Worm (Caenorhabditis elegans) whole organism, L3 larva: ENCODE results near the gene hst-3.1.

Experiments used
- ZK546.5 ChIP-seq: sonication (generic microtip); optimal IDR thresholded peaks from 2 replicates; lab custom pipeline; 2017; ENCODE audit warnings: missing biosample characterization, missing genetic modification characterization
- aly-2 ChIP-seq: fragments of 150-350 bp; optimal IDR thresholded peaks from 2 replicates; lab custom pipeline; 2014; ENCODE audit warnings: missing biosample characterization, missing genetic modification characterization
- ama-1 ChIP-seq: fragments of 150-350 bp; optimal IDR thresholded peaks from 2 replicates; lab custom pipeline; 2018
- ceh-16 ChIP-seq: sonication (generic microtip); optimal IDR thresholded peaks from 2 replicates; lab custom pipeline; 2017; ENCODE audit warnings: missing biosample characterization, missing genetic modification characterization
- ceh-28 ChIP-seq: fragments of 150-350 bp; optimal IDR thresholded peaks from 2 replicates; lab custom pipeline; 2014; ENCODE audit warnings: missing biosample characterization, missing genetic modification reagents, missing genetic modification characterization
- ceh-9 ChIP-seq: sonication (generic microtip); optimal IDR thresholded peaks from 2 replicates; lab custom pipeline; 2018; ENCODE audit warnings: missing biosample characterization, missing genetic modification characterization
- daf-12 ChIP-seq: fragments of 150-350 bp; optimal IDR thresholded peaks from 2 replicates; lab custom pipeline; 2014; ENCODE audit warnings: missing biosample characterization, missing genetic modification reagents, missing genetic modification characterization
- egl-27 ChIP-seq: sonication (generic microtip); optimal IDR thresholded peaks from 4 replicates; lab custom pipeline; 2017; ENCODE audit warnings: missing biosample characterization, missing genetic modification reagents, missing genetic modification characterization
- egl-5 ChIP-seq: fragments of 150-350 bp; optimal IDR thresholded peaks from 2 replicates; lab custom pipeline; 2017; ENCODE audit warnings: missing biosample characterization, missing genetic modification reagents, missing genetic modification characterization, inconsistent platforms
- elt-1 ChIP-seq: fragments of 150-350 bp; optimal IDR thresholded peaks from 2 replicates; lab custom pipeline; 2014; ENCODE audit warnings: missing biosample characterization, missing genetic modification characterization
- elt-2 ChIP-seq: sonication (generic microtip); optimal IDR thresholded peaks from 2 replicates; lab custom pipeline; 2016; ENCODE audit warnings: missing genetic modification reagents, mild to moderate bottlenecking, missing genetic modification characterization, missing compliant biosample characterization
- elt-3 ChIP-seq, 3 experiments: fragments of 150-350 bp in 1 of 3; sonication (generic microtip) in 2 of 3; optimal IDR thresholded peaks; 2 replicates in 2 of 3; 4 replicates in 1 of 3; lab custom pipeline; 2014 to 2017; ENCODE audit warnings: missing biosample characterization in 3 of 3, missing genetic modification characterization in 3 of 3
- fkh-10 ChIP-seq: sonication (generic microtip); optimal IDR thresholded peaks from 2 replicates; lab custom pipeline; 2017; ENCODE audit warnings: missing biosample characterization, missing genetic modification reagents, missing genetic modification characterization
- fkh-2 ChIP-seq: fragments of 150-350 bp; optimal IDR thresholded peaks from 2 replicates; lab custom pipeline; 2014; ENCODE audit warnings: missing biosample characterization, missing genetic modification reagents, missing genetic modification characterization
- fos-1 ChIP-seq: fragments of 150-350 bp; optimal IDR thresholded peaks from 2 replicates; lab custom pipeline; 2014; ENCODE audit warnings: missing biosample characterization, missing genetic modification characterization
- hmg-11 ChIP-seq: sonication (generic microtip); optimal IDR thresholded peaks from 2 replicates; lab custom pipeline; 2016; ENCODE audit warnings: missing genetic modification characterization, missing compliant biosample characterization
- lin-15B ChIP-seq: fragments of 150-350 bp; optimal IDR thresholded peaks from 2 replicates; lab custom pipeline; 2014; ENCODE audit warnings: missing biosample characterization, missing genetic modification characterization
- lin-39 ChIP-seq: fragments of 150-350 bp; optimal IDR thresholded peaks from 2 replicates; lab custom pipeline; 2018; ENCODE audit warnings: missing biosample characterization, missing genetic modification reagents, missing genetic modification characterization
- mdl-1 ChIP-seq: fragments of 150-350 bp; optimal IDR thresholded peaks from 2 replicates; lab custom pipeline; 2014; ENCODE audit warnings: missing biosample characterization, missing genetic modification characterization
- nfya-1 ChIP-seq: sonication (generic microtip); optimal IDR thresholded peaks from 2 replicates; lab custom pipeline; 2017; ENCODE audit warnings: missing genetic modification characterization, mild to moderate bottlenecking, missing compliant biosample characterization, antibody characterized with exemption, moderate library complexity; ENCODE audit not compliant: insufficient read depth
- nhr-12 ChIP-seq: fragments of 150-350 bp; optimal IDR thresholded peaks from 2 replicates; lab custom pipeline; 2014; ENCODE audit warnings: missing biosample characterization, missing genetic modification characterization
- nhr-23 ChIP-seq: fragments of 150-350 bp; optimal IDR thresholded peaks from 2 replicates; lab custom pipeline; 2014; ENCODE audit warnings: missing biosample characterization, missing genetic modification reagents, missing genetic modification characterization
- nhr-237 ChIP-seq: fragments of 150-350 bp; optimal IDR thresholded peaks from 2 replicates; lab custom pipeline; 2014; ENCODE audit warnings: missing biosample characterization, missing genetic modification characterization
- nhr-25 ChIP-seq: sonication (generic microtip); optimal IDR thresholded peaks from 2 replicates; lab custom pipeline; 2017; ENCODE audit warnings: missing biosample characterization, missing genetic modification characterization
- nhr-28 ChIP-seq: fragments of 150-350 bp; optimal IDR thresholded peaks from 2 replicates; lab custom pipeline; 2014; ENCODE audit warnings: missing biosample characterization, missing genetic modification characterization
- nhr-43 ChIP-seq: sonication (generic microtip); optimal IDR thresholded peaks from 2 replicates; lab custom pipeline; 2016; ENCODE audit warnings: mild to moderate bottlenecking, missing genetic modification characterization, missing compliant biosample characterization; ENCODE audit not compliant: poor library complexity, severe bottlenecking
- nhr-67 ChIP-seq: fragments of 150-350 bp; optimal IDR thresholded peaks from 2 replicates; lab custom pipeline; 2014; ENCODE audit warnings: missing biosample characterization, missing genetic modification characterization
- nhr-76 ChIP-seq: fragments of 150-350 bp; sonication (generic microtip); optimal IDR thresholded peaks from 5 replicates; lab custom pipeline; 2014; ENCODE audit warnings: missing biosample characterization, missing genetic modification characterization
- pha-4 ChIP-seq: fragments of 150-350 bp; optimal IDR thresholded peaks from 2 replicates; lab custom pipeline; 2014; ENCODE audit warnings: missing biosample characterization, missing genetic modification reagents, missing genetic modification characterization
- sea-2 ChIP-seq: fragments of 150-350 bp; sonication (generic microtip); optimal IDR thresholded peaks from 4 replicates; lab custom pipeline; 2014; ENCODE audit warnings: missing biosample characterization, missing genetic modification reagents, missing genetic modification characterization
- skn-1 ChIP-seq: fragments of 150-350 bp; optimal IDR thresholded peaks from 2 replicates; lab custom pipeline; 2014; ENCODE audit warnings: missing biosample characterization, missing genetic modification characterization
- tbx-2 ChIP-seq: sonication (generic microtip); optimal IDR thresholded peaks from 2 replicates; lab custom pipeline; 2016; ENCODE audit warnings: mild to moderate bottlenecking, missing genetic modification characterization, missing compliant biosample characterization
- unc-39 ChIP-seq: sonication (generic microtip); optimal IDR thresholded peaks from 4 replicates; lab custom pipeline; 2017; ENCODE audit warnings: missing biosample characterization, missing genetic modification characterization
- unc-62 ChIP-seq: fragments of 150-350 bp; sonication (generic microtip); optimal IDR thresholded peaks from 4 replicates; lab custom pipeline; 2014; ENCODE audit warnings: missing biosample characterization, missing genetic modification reagents, missing genetic modification characterization
- zag-1 ChIP-seq: fragments of 150-350 bp; optimal IDR thresholded peaks from 2 replicates; lab custom pipeline; 2014; ENCODE audit warnings: missing biosample characterization, missing genetic modification characterization
- ztf-4 ChIP-seq: fragments of 150-350 bp; optimal IDR thresholded peaks from 2 replicates; lab custom pipeline; 2014; ENCODE audit warnings: missing biosample characterization, missing genetic modification characterization

The hst-3.1 gene

DNA sequence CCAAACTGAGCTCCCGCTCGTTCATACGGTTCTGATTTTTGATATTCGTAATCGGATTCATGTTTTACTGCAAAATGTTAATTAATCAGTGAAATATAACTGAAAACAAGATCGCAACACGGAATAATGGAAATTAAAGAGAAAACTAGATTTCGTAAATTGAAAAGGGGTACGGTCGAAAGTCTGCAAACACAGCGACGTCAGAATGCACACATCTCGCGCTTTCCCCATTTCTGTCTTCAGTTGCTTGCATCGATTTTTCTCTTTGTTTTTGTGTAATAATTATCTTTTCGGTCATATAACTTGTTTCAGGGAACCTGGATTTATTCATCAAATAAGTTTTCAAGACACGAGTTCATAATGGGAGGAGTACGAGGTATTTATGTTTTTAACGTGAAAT lies 27.8 kb upstream of the hst-3.1 start, which contains the start of the genes rbmx-2 and C30B5.2 (continued):
- TF ChIP-seq elt-1 (tag; lab: Kevin White, UChicago) (no peak), pha-4 (no peak), nfya-1 (tag; lab: Kevin White, UChicago) (no peak), nhr-12 (tag; lab: Kevin White, UChicago) (no peak), elt-3 (tag; optimal IDR thresholded peaks at IDR 0.05; lab: Kevin White, UChicago) (no peak), zag-1 (tag; lab: Kevin White, UChicago) (no peak), egl-5 (tag; lab: Kevin White, UChicago) (no peak), skn-1 (tag; lab: Kevin White, UChicago) (no peak), ceh-9 (tag; lab: Kevin White, UChicago) (no peak), fos-1 (no peak), elt-2 (tag; lab: Kevin White, UChicago) (no peak), hmg-11 (peak; percentile 79), egl-27 (tag; lab: Kevin White, UChicago) (no peak), ZK546.5 (tag; lab: Kevin White, UChicago) (no peak), tbx-2 (no peak), unc-39 (tag; lab: Kevin White, UChicago) (no peak), nhr-23 (no peak), ama-1 (lab: Kevin White, UChicago) (no peak), ceh-16 (no peak), ceh-28 (tag; lab: Kevin White, UChicago) (no peak), nhr-237 (tag; lab: Kevin White, UChicago) (no peak), sea-2 (GFP tag; lab: Kevin White, UChicago) (peak; percentile 15), mdl-1 (tag; lab: Kevin White, UChicago) (no peak)

DNA sequence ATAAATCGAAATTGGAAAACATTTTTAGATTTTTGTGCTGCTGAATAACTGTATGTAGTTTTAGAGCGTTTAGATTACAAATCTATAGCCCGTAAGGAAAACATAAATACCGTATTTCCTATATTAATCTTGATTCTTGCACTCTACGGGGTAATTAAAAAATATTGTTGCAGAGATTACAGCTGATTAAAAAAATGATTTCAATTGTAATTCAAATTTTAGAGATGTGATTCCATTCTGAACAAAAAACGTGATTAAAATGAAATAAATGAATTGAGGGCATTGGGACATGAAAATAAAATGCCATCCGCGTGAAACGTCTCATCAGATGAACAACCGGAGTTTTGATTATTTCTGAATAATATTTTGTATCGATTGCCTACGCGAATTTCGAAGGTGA lies 23.4 kb upstream of the hst-3.1 start, which contains the start of gene cpb-2:
Gene cpb-2, plus strand, starts transcription at position 301 of the 400 bp plus-strand sequence.
- TF ChIP-seq lin-15B (tag; lab: Kevin White, UChicago) (no peak), sea-2 (GFP tag; lab: Kevin White, UChicago) (no peak), unc-62 (GFP tag; lab: Kevin White, UChicago) (no peak), lin-39 (tag; lab: Kevin White, UChicago) (no peak), nhr-67 (tag; lab: Kevin White, UChicago) (no peak), nhr-43 (tag; lab: Kevin White, UChicago) (no peak), egl-5 (tag; lab: Kevin White, UChicago) (no peak), ZK546.5 (tag; lab: Kevin White, UChicago) (no peak), nhr-28 (no peak), ztf-4 (no peak), hmg-11 (no peak), nhr-76 (tag; lab: Kevin White, UChicago) (no peak), unc-39 (tag; lab: Kevin White, UChicago) (no peak), elt-3 (tag; optimal IDR thresholded peaks at IDR 0.05; lab: Kevin White, UChicago) (no peak), daf-12 (no peak), elt-2 (tag; lab: Kevin White, UChicago) (no peak), elt-1 (tag; lab: Kevin White, UChicago) (no peak)

DNA sequence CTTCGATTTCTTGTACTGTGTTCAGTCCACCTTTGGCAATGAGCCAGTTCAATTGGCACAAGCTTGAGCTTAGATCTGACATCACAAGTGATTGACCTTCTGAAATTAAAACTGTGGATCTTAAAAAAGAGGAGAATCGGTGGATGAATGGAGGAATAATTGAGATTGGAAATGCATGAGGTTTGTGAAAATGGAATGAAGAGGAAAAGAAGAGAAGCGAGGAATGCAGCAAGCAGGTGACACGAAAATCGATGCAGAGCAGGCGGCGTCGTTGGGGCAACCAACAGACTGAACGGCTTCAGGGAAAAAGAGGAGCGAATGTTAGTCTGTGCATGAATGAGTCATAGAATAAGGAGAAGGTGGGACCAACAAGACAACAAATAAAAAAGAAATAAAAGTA lies 22.2 kb upstream of the hst-3.1 start, which contains the start of gene fkh-8:
Gene fkh-8, minus strand, starts transcription at position 101 of the 400 bp plus-strand sequence.
- no peak for TF ChIP-seq nhr-67 (tag; lab: Kevin White, UChicago)
- no peak for TF ChIP-seq elt-1 (tag; lab: Kevin White, UChicago)
- TF ChIP-seq fkh-10 (GFP tag; lab: Kevin White, UChicago), result no peak
- TF ChIP-seq lin-39 (tag; lab: Kevin White, UChicago), result no peak
- TF ChIP-seq daf-12, result no peak
- no peak for TF ChIP-seq nhr-76 (tag; lab: Kevin White, UChicago)
- TF ChIP-seq elt-3 (tag; optimal IDR thresholded peaks at IDR 0.05; lab: Kevin White, UChicago), result no peak
- no peak for TF ChIP-seq nhr-28
- no peak for TF ChIP-seq elt-2 (tag; lab: Kevin White, UChicago)
- no peak for TF ChIP-seq nhr-25

DNA sequence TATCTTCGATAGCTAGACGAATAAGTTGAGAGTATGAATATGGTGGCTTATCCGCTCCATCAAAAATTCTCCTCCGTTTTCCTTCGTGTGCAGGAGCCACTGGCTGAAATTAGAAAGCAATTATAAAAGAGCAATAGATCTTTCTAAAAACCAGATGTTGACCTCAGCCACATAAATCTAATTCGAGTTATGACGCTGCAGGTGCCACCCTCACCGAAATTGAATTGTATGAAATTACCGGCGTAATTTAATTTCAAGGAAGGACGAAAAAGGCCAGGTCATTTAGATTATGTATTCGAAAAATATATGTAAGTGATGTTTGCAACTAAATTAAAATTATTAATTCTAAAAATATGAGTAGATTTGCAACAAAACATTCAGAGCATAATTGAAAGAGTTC lies 21.7 kb upstream of the hst-3.1 start:
- TF ChIP-seq nhr-12 (tag; lab: Kevin White, UChicago) (no peak), aly-2 (no peak), zag-1 (tag; lab: Kevin White, UChicago) (no peak), fkh-2 (tag; lab: Kevin White, UChicago) (no peak), sea-2 (GFP tag; lab: Kevin White, UChicago) (no peak), nhr-28 (no peak), elt-1 (tag; lab: Kevin White, UChicago) (no peak)
